Fruit fly (Drosophila melanogaster) whole organism, embryonic: Measurements from ENCODE around the gene PpD6.

ENCODE experiments used
- ATbp ChIP-seq: fragments of 200-800 bp; sonication (Bioruptor generic); optimal IDR thresholded peaks from 2 replicates; lab custom pipeline; 2017; ENCODE audit warnings: missing biosample characterization, mild to moderate bottlenecking, missing genetic modification characterization, missing genetic modification reagents
- Aef1 ChIP-seq: fragments of 200-800 bp; sonication (Bioruptor generic); IDR thresholded peaks from 3 replicates; pipeline ENCODE4 v1.3.6; 2022; ENCODE audit warnings: missing biosample characterization, missing genetic modification characterization
- BEAF-32 ChIP-seq: fragments of 200-800 bp; sonication (Bioruptor generic); optimal IDR thresholded peaks from 3 replicates; lab custom pipeline; 2017; ENCODE audit warnings: missing biosample characterization, missing genetic modification characterization, mild to moderate bottlenecking, moderate library complexity, missing genetic modification reagents
- CG11695 ChIP-seq: fragments of 200-800 bp; sonication (Bioruptor generic); IDR thresholded peaks from 3 replicates; pipeline ENCODE4 v1.3.6; 2022; ENCODE audit warnings: missing biosample characterization, missing genetic modification characterization
- CG11696 ChIP-seq: fragments of 200-800 bp; sonication (Bioruptor generic); IDR thresholded peaks from 2 replicates; pipeline ENCODE4 v1.3.6; 2022; ENCODE audit warnings: missing biosample characterization, missing genetic modification characterization
- CG13424 ChIP-seq: fragments of 200-800 bp; sonication (Bioruptor generic); optimal IDR thresholded peaks from 2 replicates; lab custom pipeline; 2019; ENCODE audit warnings: missing biosample characterization, mild to moderate bottlenecking, missing genetic modification characterization, moderate library complexity
- CG14014 ChIP-seq: fragments of 200-800 bp; sonication (Bioruptor generic); IDR thresholded peaks from 2 replicates; pipeline ENCODE4 v1.3.6; 2022; ENCODE audit warnings: missing biosample characterization, missing genetic modification characterization
- CG15011 ChIP-seq: fragments of 200-800 bp; sonication (Bioruptor generic); optimal IDR thresholded peaks from 3 replicates; lab custom pipeline; 2018; ENCODE audit warnings: missing biosample characterization, mild to moderate bottlenecking, missing genetic modification characterization
- CG17568 ChIP-seq: fragments of 200-800 bp; sonication (Bioruptor generic); optimal IDR thresholded peaks from 2 replicates; lab custom pipeline; 2018; ENCODE audit warnings: missing biosample characterization, mild to moderate bottlenecking, missing genetic modification characterization, moderate library complexity
- CG17829 ChIP-seq: fragments of 200-800 bp; optimal IDR thresholded peaks from 2 replicates; lab custom pipeline; 2019; ENCODE audit warnings: missing biosample characterization, mild to moderate bottlenecking, missing genetic modification characterization, moderate library complexity
- CG18764 ChIP-seq: fragments of 200-800 bp; sonication (Bioruptor generic); optimal IDR thresholded peaks from 3 replicates; lab custom pipeline; 2016; ENCODE audit warnings: missing biosample characterization, missing genetic modification characterization
- CG2202 ChIP-seq: fragments of 200-800 bp; sonication (Bioruptor generic); optimal IDR thresholded peaks from 2 replicates; lab custom pipeline; 2018; ENCODE audit warnings: missing biosample characterization, mild to moderate bottlenecking, missing genetic modification characterization
- CG34422 ChIP-seq: fragments of 200-800 bp; sonication (Bioruptor generic); IDR thresholded peaks from 3 replicates; pipeline ENCODE4 v1.3.6; 2022; ENCODE audit warnings: missing biosample characterization, missing genetic modification characterization
- CG3838 ChIP-seq: fragments of 200-800 bp; sonication (Bioruptor generic); optimal IDR thresholded peaks from 3 replicates; lab custom pipeline; 2016; ENCODE audit warnings: missing biosample characterization, missing genetic modification characterization
- CG43689 ChIP-seq: fragments of 200-800 bp; sonication (Bioruptor generic); IDR thresholded peaks from 2 replicates; pipeline ENCODE4 v1.3.6; 2022; ENCODE audit warnings: missing biosample characterization, missing genetic modification characterization
- CG7556 ChIP-seq: fragments of 200-800 bp; sonication (Bioruptor generic); optimal IDR thresholded peaks from 2 replicates; lab custom pipeline; 2017; ENCODE audit warnings: missing biosample characterization, mild to moderate bottlenecking, missing genetic modification characterization
- CG7987 ChIP-seq: fragments of 200-800 bp; sonication (Bioruptor generic); optimal IDR thresholded peaks from 2 replicates; lab custom pipeline; 2018; ENCODE audit warnings: missing biosample characterization, mild to moderate bottlenecking, missing genetic modification characterization, moderate library complexity
- CG8290 ChIP-seq, 3 experiments: fragments of 200-800 bp; sonication (Bioruptor generic); optimal IDR thresholded peaks; 2 replicates each; lab custom pipeline; 2016 to 2019; ENCODE audit warnings: missing biosample characterization in 3 of 3, missing genetic modification characterization in 3 of 3, mild to moderate bottlenecking in 2 of 3, moderate library complexity in 1 of 3
- CG8478 ChIP-seq: fragments of >200 bp; optimal IDR thresholded peaks from 2 replicates; lab custom pipeline; 2018
- CG9932 ChIP-seq: fragments of 200-800 bp; sonication (Bioruptor generic); IDR thresholded peaks from 2 replicates; pipeline ENCODE4 v1.3.6; 2022; ENCODE audit warnings: missing biosample characterization, missing genetic modification characterization
- CoRest ChIP-seq: fragments of 200-800 bp; sonication (Bioruptor generic); optimal IDR thresholded peaks from 3 replicates; lab custom pipeline; 2018; ENCODE audit warnings: missing biosample characterization, mild to moderate bottlenecking, missing genetic modification characterization, moderate library complexity
- D19B ChIP-seq: fragments of 200-800 bp; sonication (Bioruptor generic); optimal IDR thresholded peaks from 2 replicates; lab custom pipeline; 2017; ENCODE audit warnings: missing biosample characterization, mild to moderate bottlenecking, missing genetic modification characterization
- E2f2 ChIP-seq: fragments of 200-800 bp; sonication (Bioruptor generic); IDR thresholded peaks from 2 replicates; pipeline ENCODE4 v1.3.6; 2022; ENCODE audit warnings: missing biosample characterization, missing genetic modification characterization
- H2.0 ChIP-seq: fragments of 200-800 bp; sonication (Bioruptor generic); IDR thresholded peaks from 2 replicates; pipeline ENCODE4 v1.3.6; 2022; ENCODE audit warnings: missing biosample characterization, missing genetic modification characterization
- HHEX ChIP-seq: fragments of 200-800 bp; sonication (Bioruptor generic); optimal IDR thresholded peaks from 3 replicates; lab custom pipeline; 2017; ENCODE audit warnings: missing biosample characterization, mild to moderate bottlenecking, missing genetic modification characterization, missing genetic modification reagents
- HLH3B ChIP-seq: fragments of 200-800 bp; sonication (Bioruptor generic); IDR thresholded peaks from 2 replicates; pipeline ENCODE4 v1.3.6; 2022; ENCODE audit warnings: missing biosample characterization, missing genetic modification characterization
- Lim3 ChIP-seq: fragments of 200-800 bp; sonication (Bioruptor generic); IDR thresholded peaks from 2 replicates; pipeline ENCODE4 v1.3.6; 2022; ENCODE audit warnings: missing biosample characterization, missing genetic modification characterization
- MTF-1 ChIP-seq: fragments of 200-800 bp; sonication (Bioruptor generic); optimal IDR thresholded peaks from 2 replicates; lab custom pipeline; 2018; ENCODE audit warnings: missing biosample characterization, mild to moderate bottlenecking, missing genetic modification characterization, borderline replicate concordance
- Med ChIP-seq: fragments of 200-800 bp; sonication (Bioruptor generic); peaks from one replicate; lab custom pipeline; 2016; ENCODE audit warnings: missing biosample characterization, missing genetic modification characterization, mild to moderate bottlenecking, inconsistent platforms, moderate library complexity
- Optix ChIP-seq: fragments of 200-800 bp; sonication (Bioruptor generic); IDR thresholded peaks from 3 replicates; pipeline ENCODE4 v1.3.6; 2022; ENCODE audit warnings: missing biosample characterization, missing genetic modification characterization
- Trl ChIP-seq, 3 experiments: fragments of >200 bp in 2 of 3; fragments of 200-800 bp in 1 of 3; sonication (Bioruptor generic) in 1 of 3; optimal IDR thresholded peaks; 2 replicates in 1 of 3; 3 replicates in 2 of 3; lab custom pipeline; 2016 to 2017; ENCODE audit warnings: missing biosample characterization in 1 of 3, missing genetic modification characterization in 1 of 3
- ab ChIP-seq: fragments of 200-800 bp; sonication (Bioruptor generic); optimal IDR thresholded peaks from 2 replicates; lab custom pipeline; 2016; ENCODE audit warnings: missing biosample characterization, missing genetic modification characterization
- ap ChIP-seq: fragments of 200-800 bp; sonication (Bioruptor generic); IDR thresholded peaks from 2 replicates; pipeline ENCODE4 v1.3.6; 2022; ENCODE audit warnings: missing biosample characterization, missing genetic modification characterization
- az2 ChIP-seq: fragments of 200-800 bp; sonication (Bioruptor generic); optimal IDR thresholded peaks from 3 replicates; lab custom pipeline; 2016; ENCODE audit warnings: missing biosample characterization, missing genetic modification characterization
- cg ChIP-seq: fragments of 200-800 bp; sonication (Bioruptor generic); optimal IDR thresholded peaks from 3 replicates; lab custom pipeline; 2019; ENCODE audit warnings: missing biosample characterization, mild to moderate bottlenecking, missing genetic modification characterization, moderate library complexity
- crol ChIP-seq: fragments of 200-800 bp; sonication (Bioruptor generic); IDR thresholded peaks from 2 replicates; pipeline ENCODE4 v1.3.6; 2022; ENCODE audit warnings: missing biosample characterization, missing genetic modification characterization
- emc ChIP-seq: fragments of 200-800 bp; sonication (Bioruptor generic); optimal IDR thresholded peaks from 2 replicates; lab custom pipeline; 2016; ENCODE audit warnings: missing biosample characterization, missing genetic modification characterization
- gcm ChIP-seq: fragments of 200-800 bp; sonication (Bioruptor generic); optimal IDR thresholded peaks from 2 replicates; lab custom pipeline; 2019; ENCODE audit warnings: missing biosample characterization, mild to moderate bottlenecking, missing genetic modification characterization, moderate library complexity
- gsb ChIP-seq: fragments of 200-800 bp; sonication (Bioruptor generic); IDR thresholded peaks from 2 replicates; pipeline ENCODE4 v1.3.6; 2022; ENCODE audit warnings: missing biosample characterization, missing genetic modification characterization
- gsb-n ChIP-seq: fragments of 200-800 bp; sonication (Bioruptor generic); optimal IDR thresholded peaks from 3 replicates; lab custom pipeline; 2018; ENCODE audit warnings: missing biosample characterization, mild to moderate bottlenecking, missing genetic modification characterization
- lov ChIP-seq, 2 experiments: fragments of 200-800 bp in 1 of 2; fragments of >200 bp in 1 of 2; sonication (Bioruptor generic) in 1 of 2; IDR thresholded peaks in 1 of 2; optimal IDR thresholded peaks in 1 of 2; 2 replicates in 1 of 2; 3 replicates in 1 of 2; pipeline versions ENCODE4 v1.3.6 to Lab custom; 2017 to 2022; ENCODE audit warnings: missing biosample characterization in 1 of 2, missing genetic modification characterization in 1 of 2
- mirr ChIP-seq: fragments of 200-800 bp; sonication (Bioruptor generic); optimal IDR thresholded peaks from 3 replicates; lab custom pipeline; 2018; ENCODE audit warnings: missing biosample characterization, mild to moderate bottlenecking, missing genetic modification characterization
- otp ChIP-seq: fragments of 200-800 bp; sonication (Bioruptor generic); IDR thresholded peaks from 3 replicates; pipeline ENCODE4, ENCODE4 v1.3.6; 2022; ENCODE audit warnings: missing biosample characterization, missing genetic modification characterization
- rib ChIP-seq: fragments of 200-800 bp; sonication (Bioruptor generic); IDR thresholded peaks from 2 replicates; pipeline ENCODE4 v1.3.6; 2022; ENCODE audit warnings: missing biosample characterization, missing genetic modification characterization
- ro ChIP-seq: fragments of 200-800 bp; sonication (Bioruptor generic); IDR thresholded peaks from 2 replicates; pipeline ENCODE4 v1.3.6; 2022; ENCODE audit warnings: missing biosample characterization, missing genetic modification characterization
- scrt ChIP-seq: fragments of 200-800 bp; sonication (Bioruptor generic); optimal IDR thresholded peaks from 2 replicates; lab custom pipeline; 2018; ENCODE audit warnings: missing biosample characterization, mild to moderate bottlenecking, missing genetic modification characterization, moderate library complexity
- so ChIP-seq: fragments of 200-800 bp; sonication (Bioruptor generic); IDR thresholded peaks from 3 replicates; pipeline ENCODE4 v1.3.6; 2022; ENCODE audit warnings: missing biosample characterization, missing genetic modification characterization
- wek ChIP-seq: fragments of 200-800 bp; sonication (Bioruptor generic); optimal IDR thresholded peaks from 3 replicates; lab custom pipeline; 2018; ENCODE audit warnings: missing biosample characterization, mild to moderate bottlenecking, missing genetic modification characterization, moderate library complexity
- zfh1 ChIP-seq: fragments of 200-800 bp; sonication (Bioruptor generic); IDR thresholded peaks from 3 replicates; pipeline ENCODE4 v1.3.6; 2022; ENCODE audit warnings: missing biosample characterization, missing genetic modification characterization

Gene PpD6

DNA sequence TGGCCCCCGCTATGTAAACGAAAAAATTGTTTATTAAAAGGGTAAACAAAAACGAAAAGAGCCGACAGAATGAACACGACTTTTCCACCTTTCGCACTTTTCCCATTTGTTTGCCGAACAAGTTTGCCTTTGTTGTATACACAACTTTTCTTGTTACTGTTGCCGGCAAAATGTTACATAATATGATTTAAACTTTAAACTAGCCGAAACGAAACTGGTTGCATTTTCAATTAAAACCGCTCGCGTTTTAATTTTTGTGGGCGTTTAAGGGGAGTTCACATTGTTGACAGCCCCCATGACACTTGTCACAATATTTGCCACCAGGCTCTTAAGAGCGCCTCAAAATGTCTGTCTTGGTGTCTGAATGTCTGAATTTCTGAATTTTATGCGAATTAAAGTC, 11.3 kb downstream of the PpD6 start (continued):
- TF ChIP-seq ATbp (GFP tag; lab: Kevin White, UChicago) (peak; percentile 30), Lim3 (GFP tag; lab: Robert Waterston, UW) (no peak), Med (peak; percentile 32)
- TF ChIP-seq, all 482 proteins: peak for 8

DNA sequence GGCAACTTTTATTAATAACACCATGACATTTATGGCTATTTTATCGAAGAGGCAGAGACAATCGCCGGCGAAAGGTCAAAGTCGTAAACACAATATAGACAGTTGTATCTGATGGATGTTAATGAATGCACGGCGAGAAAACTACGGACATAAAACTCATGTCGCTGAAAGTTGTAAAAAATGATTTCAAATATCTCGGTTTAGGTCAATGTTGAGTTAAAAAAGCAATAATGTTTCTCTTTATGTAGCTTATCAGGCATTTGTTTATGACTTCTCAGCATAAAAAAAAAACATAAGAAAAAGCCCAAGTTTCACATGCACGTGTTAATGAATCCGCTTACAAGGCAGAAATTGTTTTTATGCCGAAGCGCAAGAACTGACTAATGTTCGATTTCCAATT, 11.9 kb downstream of the PpD6 start:
- TF ChIP-seq CG11696 (GFP tag; lab: Robert Waterston, UW) (no peak), zfh1 (GFP tag; lab: Robert Waterston, UW) (no peak), crol (no peak), CG15011 (GFP tag; lab: Kevin White, UChicago) (no peak), ab (GFP tag; lab: Kevin White, UChicago) (no peak), CG2202 (tag; lab: Kevin White, UChicago) (no peak), E2f2 (GFP tag; lab: Robert Waterston, UW) (no peak), HHEX (GFP tag; lab: Kevin White, UChicago) (no peak), HLH3B (GFP tag; lab: Robert Waterston, UW) (no peak), scrt (GFP tag; lab: Kevin White, UChicago) (no peak), gsb (GFP tag; lab: Robert Waterston, UW) (no peak), az2 (GFP tag; lab: Kevin White, UChicago) (no peak), ap (GFP tag; lab: Robert Waterston, UW) (no peak), CG17568 (GFP tag; lab: Kevin White, UChicago) (no peak), H2.0 (GFP tag; lab: Robert Waterston, UW) (peak; percentile 39; the same call in 1 of the 2 replicates), so (GFP tag; lab: Robert Waterston, UW) (no peak), BEAF-32 (GFP tag; lab: Kevin White, UChicago) (no peak), CG34422 (no peak), MTF-1 (GFP tag; lab: Kevin White, UChicago) (no peak), CG9932 (GFP tag; lab: Robert Waterston, UW) (no peak), CG17829 (no peak), emc (GFP tag; lab: Kevin White, UChicago) (no peak), mirr (GFP tag; lab: Kevin White, UChicago) (no peak), ro (no peak), Aef1 (GFP tag; lab: Robert Waterston, UW) (no peak), CG18764 (GFP tag; lab: Kevin White, UChicago) (no peak), Optix (GFP tag; lab: Robert Waterston, UW) (no peak), lov (optimal IDR thresholded peaks at IDR 0.05; lab: Kevin White, UChicago) (no peak), lov (GFP tag; IDR thresholded peaks at IDR 0.05; lab: Robert Waterston, UW) (no peak), cg (GFP tag; lab: Kevin White, UChicago) (no peak), CG3838 (GFP tag; lab: Kevin White, UChicago) (no peak), otp (GFP tag; lab: Robert Waterston, UW) (0 out of 3 replicates have a peak, but pooled peaks have one; percentile 29), CG7987 (GFP tag; lab: Kevin White, UChicago) (no peak), D19B (GFP tag; lab: Kevin White, UChicago) (no peak), CG43689 (GFP tag; lab: Robert Waterston, UW) (no peak), CG11695 (GFP tag; lab: Robert Waterston, UW) (no peak), CG8290 (GFP tag; optimal IDR thresholded peaks at IDR 0.05; lab: Kevin White, UChicago) (no peak), CG8290 (tag; optimal IDR thresholded peaks at IDR 0.05; lab: Kevin White, UChicago) (peak in 1 of 2 experiments; percentile 36), gcm (no peak), rib (no peak), wek (GFP tag; lab: Kevin White, UChicago) (no peak), CG14014 (GFP tag; lab: Robert Waterston, UW) (0 out of 2 replicates have a peak, but pooled peaks have one; percentile 28), CoRest (tag; lab: Kevin White, UChicago) (no peak), CG7556 (GFP tag; lab: Kevin White, UChicago) (no peak), CG13424 (tag; lab: Kevin White, UChicago) (no peak), CG8478 (lab: Kevin White, UChicago) (no peak), gsb-n (no peak), Trl (optimal IDR thresholded peaks at IDR 0.05; lab: Kevin White, UChicago) (no peak), Trl (GFP tag; optimal IDR thresholded peaks at IDR 0.05; lab: Kevin White, UChicago) (no peak)
